Worm (Caenorhabditis elegans): ENCODE results near the gene C42C1.9.

DNA sequence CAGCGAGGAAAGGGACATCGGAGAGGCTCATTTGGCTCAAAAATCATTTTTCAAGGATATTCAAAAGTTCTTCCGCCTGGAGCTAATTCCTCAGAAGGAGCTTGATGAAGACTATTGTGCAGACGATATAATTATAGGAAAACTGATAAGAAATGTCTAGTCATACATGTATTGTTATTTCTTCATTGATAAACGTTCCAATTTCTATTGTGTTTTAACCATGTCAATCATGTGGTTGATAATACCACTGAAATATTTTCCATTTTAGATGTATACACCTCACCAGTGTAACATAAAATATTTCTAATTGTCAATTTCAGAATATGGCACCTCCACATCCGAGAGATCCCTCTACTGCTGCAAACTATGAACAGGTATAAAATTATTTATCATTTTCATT is 9.9 kb upstream of the C42C1.9 start, which contains the start of gene ltah-1.1:
- no peak for TF ChIP-seq ama-1 (optimal IDR thresholded peaks at IDR 0.05)
- TF ChIP-seq ZK546.5 (tag; optimal IDR thresholded peaks at IDR 0.05) = no peak
- TF ChIP-seq zag-1 (tag; optimal IDR thresholded peaks at IDR 0.05) = no peak
- TF ChIP-seq ces-1 (GFP tag; optimal IDR thresholded peaks at IDR 0.05) = no peak
- TF ChIP-seq unc-130 (GFP tag; optimal IDR thresholded peaks at IDR 0.05) = no peak

All from whole organism, L4 larva.